Fruit fly (Drosophila melanogaster) whole organism, embryonic: Measurements from ENCODE around the gene papi.

Experiments used
- BtbVII ChIP-seq: fragments of 200-800 bp; sonication (Bioruptor generic); optimal IDR thresholded peaks from 3 replicates; lab custom pipeline; 2017; ENCODE audit warnings: missing biosample characterization, mild to moderate bottlenecking, missing genetic modification characterization
- CG10431 ChIP-seq: fragments of 200-800 bp; sonication (Bioruptor generic); optimal IDR thresholded peaks from 3 replicates; lab custom pipeline; 2018; ENCODE audit warnings: missing biosample characterization, mild to moderate bottlenecking, missing genetic modification characterization
- CG10565 ChIP-seq: fragments of 200-800 bp; sonication (Bioruptor generic); optimal IDR thresholded peaks from 3 replicates; lab custom pipeline; 2016; ENCODE audit warnings: missing biosample characterization, mild to moderate bottlenecking, missing genetic modification characterization
- CG10979 ChIP-seq: fragments of 200-800 bp; sonication (Bioruptor generic); optimal IDR thresholded peaks from 2 replicates; lab custom pipeline; 2018; ENCODE audit warnings: missing biosample characterization, mild to moderate bottlenecking, missing genetic modification characterization, moderate library complexity
- CG11085 ChIP-seq: fragments of 200-800 bp; sonication (Bioruptor generic); IDR thresholded peaks from 2 replicates; pipeline ENCODE4 v1.3.6; 2022; ENCODE audit warnings: missing biosample characterization, missing genetic modification characterization
- CG11504 ChIP-seq: fragments of 200-800 bp; sonication (Bioruptor generic); optimal IDR thresholded peaks from 3 replicates; lab custom pipeline; 2019; ENCODE audit warnings: missing biosample characterization, mild to moderate bottlenecking, missing genetic modification characterization, moderate library complexity
- CG11723 ChIP-seq: fragments of 200-800 bp; sonication (Bioruptor generic); optimal IDR thresholded peaks from 2 replicates; lab custom pipeline; 2017; ENCODE audit warnings: missing biosample characterization, mild to moderate bottlenecking, missing genetic modification characterization
- CG12219 ChIP-seq: fragments of 200-800 bp; sonication (Bioruptor generic); optimal IDR thresholded peaks from 3 replicates; lab custom pipeline; 2018; ENCODE audit warnings: missing biosample characterization, mild to moderate bottlenecking, missing genetic modification characterization
- CG14667 ChIP-seq: fragments of 200-800 bp; sonication (Bioruptor generic); IDR thresholded peaks from 2 replicates; pipeline ENCODE4 v1.3.6; 2022; ENCODE audit warnings: missing biosample characterization, missing genetic modification characterization
- CG14965 ChIP-seq: fragments of 200-800 bp; sonication (Bioruptor generic); optimal IDR thresholded peaks from 2 replicates; lab custom pipeline; 2016; ENCODE audit warnings: missing biosample characterization, missing genetic modification characterization, borderline replicate concordance
- CG17802 ChIP-seq: fragments of 200-800 bp; sonication (Bioruptor generic); optimal IDR thresholded peaks from 2 replicates; lab custom pipeline; 2018; ENCODE audit warnings: missing biosample characterization, mild to moderate bottlenecking, missing genetic modification characterization, moderate library complexity
- CG18011 ChIP-seq: fragments of 200-800 bp; sonication (Bioruptor generic); optimal IDR thresholded peaks from 2 replicates; lab custom pipeline; 2017; ENCODE audit warnings: missing biosample characterization, missing genetic modification characterization, mild to moderate bottlenecking, moderate library complexity, missing genotype
- CG33213 ChIP-seq: fragments of 200-800 bp; sonication (Bioruptor generic); optimal IDR thresholded peaks from 3 replicates; lab custom pipeline; 2016; ENCODE audit warnings: missing biosample characterization, missing genetic modification characterization
- CG42726 ChIP-seq: fragments of 200-800 bp; sonication (Bioruptor generic); IDR thresholded peaks from 2 replicates; pipeline ENCODE4 v1.3.6; 2022; ENCODE audit warnings: missing biosample characterization, missing genetic modification characterization; ENCODE audit not compliant: partially characterized antibody
- CG6765 ChIP-seq: fragments of 200-800 bp; sonication (Bioruptor generic); optimal IDR thresholded peaks from 3 replicates; lab custom pipeline; 2017; ENCODE audit warnings: missing biosample characterization, mild to moderate bottlenecking, missing genetic modification characterization
- CG7963 ChIP-seq: fragments of 200-800 bp; sonication (Bioruptor generic); IDR thresholded peaks from 3 replicates; pipeline ENCODE4 v1.3.6; 2022; ENCODE audit warnings: missing biosample characterization, missing genetic modification characterization; ENCODE audit not compliant: partially characterized antibody
- CG8388 ChIP-seq: fragments of 200-800 bp; sonication (Bioruptor generic); optimal IDR thresholded peaks from 2 replicates; lab custom pipeline; 2019; ENCODE audit warnings: missing biosample characterization, mild to moderate bottlenecking, missing genetic modification characterization, moderate library complexity
- CTCF ChIP-seq: fragments of 200-800 bp; sonication (Bioruptor generic); optimal IDR thresholded peaks from 2 replicates; lab custom pipeline; 2017; ENCODE audit warnings: missing biosample characterization, mild to moderate bottlenecking, missing genetic modification characterization, moderate library complexity
- HLHmδ ChIP-seq: fragments of 200-800 bp; sonication (Bioruptor generic); optimal IDR thresholded peaks from 2 replicates; lab custom pipeline; 2018; ENCODE audit warnings: missing biosample characterization, mild to moderate bottlenecking, missing genetic modification characterization, moderate library complexity
- Nf-YC ChIP-seq: fragments of 200-800 bp; optimal IDR thresholded peaks from 3 replicates; lab custom pipeline; 2019; ENCODE audit warnings: missing biosample characterization, mild to moderate bottlenecking, missing genetic modification characterization, moderate library complexity
- TFAM ChIP-seq: fragments of 200-800 bp; sonication (Bioruptor generic); optimal IDR thresholded peaks from 2 replicates; lab custom pipeline; 2017; ENCODE audit warnings: missing biosample characterization, missing genetic modification characterization, inconsistent platforms
- Taf1 ChIP-seq: fragments of 200-800 bp; sonication (Bioruptor generic); IDR thresholded peaks from 2 replicates; pipeline ENCODE4 v1.3.6; 2022; ENCODE audit warnings: missing biosample characterization, missing genetic modification characterization
- YL-1 ChIP-seq: fragments of 200-800 bp; sonication (Bioruptor generic); optimal IDR thresholded peaks from 3 replicates; lab custom pipeline; 2017; ENCODE audit warnings: missing biosample characterization, mild to moderate bottlenecking, missing genetic modification characterization
- ac ChIP-seq: fragments of 200-800 bp; sonication (Bioruptor generic); optimal IDR thresholded peaks from 3 replicates; lab custom pipeline; 2017; ENCODE audit warnings: missing biosample characterization, mild to moderate bottlenecking, missing genetic modification characterization
- ase ChIP-seq: fragments of 200-800 bp; sonication (Bioruptor generic); IDR thresholded peaks from 3 replicates; pipeline ENCODE4 v1.3.6; 2022; ENCODE audit warnings: missing biosample characterization, missing genetic modification characterization
- bowl ChIP-seq: fragments of 200-800 bp; sonication (Bioruptor generic); IDR thresholded peaks from 2 replicates; pipeline ENCODE4 v1.3.6; 2022; ENCODE audit warnings: missing biosample characterization, missing genetic modification characterization
- chn ChIP-seq: fragments of 200-800 bp; sonication (Bioruptor generic); optimal IDR thresholded peaks from 2 replicates; lab custom pipeline; 2016; ENCODE audit warnings: missing biosample characterization, missing genetic modification characterization
- esg ChIP-seq: fragments of 200-800 bp; sonication (Bioruptor generic); conservative IDR thresholded peaks from 2 replicates; pipeline ENCODE4 v1.3.6; 2022; ENCODE audit warnings: missing biosample characterization, missing genetic modification characterization
- fd96Cb ChIP-seq: fragments of 200-800 bp; sonication (Bioruptor generic); optimal IDR thresholded peaks from 2 replicates; lab custom pipeline; 2018; ENCODE audit warnings: missing biosample characterization, mild to moderate bottlenecking, missing genetic modification characterization, moderate library complexity
- gcm ChIP-seq: fragments of 200-800 bp; sonication (Bioruptor generic); optimal IDR thresholded peaks from 2 replicates; lab custom pipeline; 2019; ENCODE audit warnings: missing biosample characterization, mild to moderate bottlenecking, missing genetic modification characterization, moderate library complexity
- grau ChIP-seq: fragments of 200-800 bp; optimal IDR thresholded peaks from 3 replicates; lab custom pipeline; 2019; ENCODE audit warnings: missing biosample characterization, mild to moderate bottlenecking, missing genetic modification characterization, moderate library complexity
- grn ChIP-seq: fragments of 200-800 bp; sonication (Bioruptor generic); optimal IDR thresholded peaks from 3 replicates; lab custom pipeline; 2017; ENCODE audit warnings: missing biosample characterization, missing genetic modification characterization
- gsb-n ChIP-seq: fragments of 200-800 bp; sonication (Bioruptor generic); optimal IDR thresholded peaks from 3 replicates; lab custom pipeline; 2018; ENCODE audit warnings: missing biosample characterization, mild to moderate bottlenecking, missing genetic modification characterization
- her ChIP-seq: fragments of 200-800 bp; sonication (Bioruptor generic); optimal IDR thresholded peaks from 2 replicates; lab custom pipeline; 2016; ENCODE audit warnings: missing biosample characterization, missing genetic modification characterization
- hth ChIP-seq: fragments of >200 bp; optimal IDR thresholded peaks from 2 replicates; lab custom pipeline; 2017; ENCODE audit warnings: inconsistent platforms
- knrl ChIP-seq: fragments of 200-800 bp; sonication (Bioruptor generic); IDR thresholded peaks from 3 replicates; pipeline ENCODE4 v1.3.6; 2022; ENCODE audit warnings: missing biosample characterization, missing genetic modification characterization; ENCODE audit not compliant: partially characterized antibody
- lilli ChIP-seq: fragments of 200-800 bp; sonication (Bioruptor generic); optimal IDR thresholded peaks from 3 replicates; lab custom pipeline; 2016; ENCODE audit warnings: missing biosample characterization, missing genetic modification characterization
- luna ChIP-seq: fragments of 200-800 bp; sonication (Bioruptor generic); optimal IDR thresholded peaks from 2 replicates; lab custom pipeline; 2016; ENCODE audit warnings: missing biosample characterization, missing genetic modification characterization
- pan ChIP-seq, 4 experiments: fragments of >200 bp in 3 of 4; fragments of 200-800 bp in 1 of 4; sonication (Bioruptor generic) in 1 of 4; optimal IDR thresholded peaks in 3 of 4; IDR thresholded peaks in 1 of 4; 2 replicates each; pipeline versions ENCODE4 v1.3.6 to Lab custom; 2017 to 2022; ENCODE audit warnings: missing biosample characterization in 2 of 4, missing genetic modification characterization in 2 of 4, mixed read lengths in 1 of 4
- pfk ChIP-seq: fragments of 200-800 bp; sonication (Bioruptor generic); optimal IDR thresholded peaks from 2 replicates; lab custom pipeline; 2018; ENCODE audit warnings: missing biosample characterization, mild to moderate bottlenecking, missing genetic modification characterization, moderate library complexity
- prd ChIP-seq, 3 experiments: fragments of >200 bp in 2 of 3; fragments of 200-800 bp in 1 of 3; sonication (Bioruptor generic) in 1 of 3; optimal IDR thresholded peaks in 2 of 3; IDR thresholded peaks in 1 of 3; 2 replicates in 2 of 3; 3 replicates in 1 of 3; pipeline versions ENCODE4 v1.3.6 to Lab custom; 2017 to 2022; ENCODE audit warnings: missing biosample characterization in 1 of 3, missing genetic modification characterization in 1 of 3
- sc ChIP-seq, 3 experiments: fragments of >200 bp in 2 of 3; fragments of 200-800 bp in 1 of 3; sonication (Bioruptor generic) in 1 of 3; optimal IDR thresholded peaks; 2 replicates in 2 of 3; 3 replicates in 1 of 3; lab custom pipeline; 2017; ENCODE audit warnings: mild to moderate bottlenecking in 1 of 3, missing biosample characterization in 1 of 3, missing genetic modification characterization in 1 of 3, missing genetic modification reagents in 1 of 3
- sens-2 ChIP-seq: fragments of 200-800 bp; sonication (Bioruptor generic); IDR thresholded peaks from 2 replicates; pipeline ENCODE4 v1.3.6; 2022; ENCODE audit warnings: missing biosample characterization, missing genetic modification characterization
- seq ChIP-seq: fragments of 200-800 bp; sonication (Bioruptor generic); IDR thresholded peaks from 2 replicates; pipeline ENCODE4 v1.3.6; 2022; ENCODE audit warnings: missing biosample characterization, missing genetic modification characterization
- slou ChIP-seq: fragments of 200-800 bp; sonication (Bioruptor generic); optimal IDR thresholded peaks from 3 replicates; lab custom pipeline; 2016; ENCODE audit warnings: missing biosample characterization, missing genetic modification characterization
- ssp ChIP-seq: fragments of 200-800 bp; sonication (Bioruptor generic); IDR thresholded peaks from 2 replicates; pipeline ENCODE4 v1.3.6; 2022; ENCODE audit warnings: missing biosample characterization, missing genetic modification characterization
- unc-4 ChIP-seq: fragments of 200-800 bp; sonication (Bioruptor generic); IDR thresholded peaks from 2 replicates; pipeline ENCODE4 v1.3.6; 2022; ENCODE audit warnings: missing biosample characterization, missing genetic modification characterization; ENCODE audit not compliant: partially characterized antibody
- unpg ChIP-seq: fragments of 200-800 bp; sonication (Bioruptor generic); optimal IDR thresholded peaks from 3 replicates; lab custom pipeline; 2018; ENCODE audit warnings: missing biosample characterization, mild to moderate bottlenecking, missing genetic modification characterization, moderate library complexity
- zen2 ChIP-seq: fragments of 200-800 bp; sonication (Bioruptor generic); IDR thresholded peaks from 3 replicates; pipeline ENCODE4 v1.3.6; 2022; ENCODE audit warnings: missing biosample characterization, missing genetic modification characterization; ENCODE audit not compliant: partially characterized antibody

papi gene

dm6 chr2L:2180120-2180539, 40.4 kb upstream of the papi start (continued):
- TF ChIP-seq bowl (GFP tag; lab: Robert Waterston, UW): peak; percentile 39; the same call in 1 of the 2 replicates
- peak; percentile 95 for TF ChIP-seq unpg (GFP tag; lab: Kevin White, UChicago)
- no peak for TF ChIP-seq CG7963 (GFP tag; lab: Robert Waterston, UW)
- TF ChIP-seq fd96Cb: peak; percentile 94
- TF ChIP-seq pan (optimal IDR thresholded peaks at IDR 0.05; lab: Kevin White, UChicago): no peak
- peak in 1 of 2 experiments; percentile 91 for TF ChIP-seq pan (GFP tag; optimal IDR thresholded peaks at IDR 0.05 in 1 of 2, IDR thresholded peaks at IDR 0.05 in 1 of 2)
- peak; percentile 79 for TF ChIP-seq chn (GFP tag; lab: Kevin White, UChicago)
- peak; percentile 27 for TF ChIP-seq YL-1
- TF ChIP-seq zen2 (GFP tag; lab: Robert Waterston, UW): no peak
- peak; percentile 64 for TF ChIP-seq CG18011 (GFP tag; lab: Kevin White, UChicago)
- TF ChIP-seq CG33213: peak; percentile 63
- peak; percentile 59 for TF ChIP-seq CTCF (GFP tag; lab: Kevin White, UChicago)
- peak; percentile 89 for TF ChIP-seq CG12219 (GFP tag; lab: Kevin White, UChicago)
- TF ChIP-seq CG17802 (tag; lab: Kevin White, UChicago): peak; percentile 75
- no peak for TF ChIP-seq luna (GFP tag; lab: Kevin White, UChicago)
- TF ChIP-seq CG6765 (GFP tag; lab: Kevin White, UChicago): peak; percentile 76
- TF ChIP-seq pfk: no peak
- peak; percentile 85 for TF ChIP-seq CG11723 (GFP tag; lab: Kevin White, UChicago)
- TF ChIP-seq ac (GFP tag; lab: Kevin White, UChicago): peak; percentile 78
- TF ChIP-seq ase (GFP tag; lab: Robert Waterston, UW): peak; percentile 90
- TF ChIP-seq knrl (GFP tag; lab: Robert Waterston, UW): no peak
- TF ChIP-seq BtbVII: peak; percentile 82
- no peak for TF ChIP-seq hth (lab: Kevin White, UChicago)
- TF ChIP-seq her (GFP tag; lab: Kevin White, UChicago): peak; percentile 54
- peak; percentile 89 for TF ChIP-seq esg (GFP tag; lab: Robert Waterston, UW)
- TF ChIP-seq CG10979 (tag; lab: Kevin White, UChicago): peak; percentile 96
- peak; percentile 94 for TF ChIP-seq CG8388
- TF ChIP-seq CG42726: no peak
- peak; percentile 42 for TF ChIP-seq CG10565 (GFP tag; lab: Kevin White, UChicago)
- TF ChIP-seq grau (tag; lab: Kevin White, UChicago): peak; percentile 90
- peak; percentile 86 for TF ChIP-seq CG14667
- peak; percentile 63; the same call in 1 of the 2 replicates for TF ChIP-seq CG11085 (GFP tag; lab: Robert Waterston, UW)
- peak; percentile 85; the same call in 1 of the 2 replicates for TF ChIP-seq sens-2 (GFP tag; lab: Robert Waterston, UW)
- peak; percentile 80 for TF ChIP-seq seq (GFP tag; lab: Robert Waterston, UW)
- TF ChIP-seq grn (GFP tag; lab: Kevin White, UChicago): peak; percentile 29
- TF ChIP-seq TFAM (GFP tag; lab: Kevin White, UChicago): peak; percentile 75
- peak; percentile 64 for TF ChIP-seq Nf-YC (tag; lab: Kevin White, UChicago)
- no peak for TF ChIP-seq HLHmδ (GFP tag; lab: Kevin White, UChicago)
- no peak for TF ChIP-seq sc (optimal IDR thresholded peaks at IDR 0.05; lab: Kevin White, UChicago)
- TF ChIP-seq sc (GFP tag; optimal IDR thresholded peaks at IDR 0.05; lab: Kevin White, UChicago): peak; percentile 82
- peak; percentile 76 for TF ChIP-seq ssp (GFP tag; lab: Robert Waterston, UW)
- TF ChIP-seq slou: peak; percentile 51
- peak; percentile 21 for TF ChIP-seq CG14965 (GFP tag; lab: Kevin White, UChicago)
- TF ChIP-seq CG10431 (GFP tag; lab: Kevin White, UChicago): peak; percentile 69
- TF ChIP-seq CG11504 (tag; lab: Kevin White, UChicago): peak; percentile 93
- TF ChIP-seq unc-4: no peak
- no peak for TF ChIP-seq prd (optimal IDR thresholded peaks at IDR 0.05; lab: Kevin White, UChicago)
- TF ChIP-seq prd (GFP tag; IDR thresholded peaks at IDR 0.05; lab: Robert Waterston, UW): peak; percentile 93
- TF ChIP-seq gsb-n (tag; lab: Kevin White, UChicago): peak; percentile 93
- TF ChIP-seq gcm (GFP tag; lab: Kevin White, UChicago): peak; percentile 93
- peak; percentile 44; the same call in 1 of the 2 replicates for TF ChIP-seq Taf1 (GFP tag; lab: Robert Waterston, UW)
- TF ChIP-seq lilli (GFP tag; lab: Kevin White, UChicago): peak; percentile 77
